Worm (Caenorhabditis elegans) whole organism, L1 larva: ENCODE results near the gene vps-26.

Experiments used
- C16A3.4 ChIP-seq: fragments of 150-350 bp; optimal IDR thresholded peaks from 2 replicates; lab custom pipeline; 2014; ENCODE audit warnings: missing biosample characterization, missing genetic modification characterization
- F16B12.6 ChIP-seq: fragments of 150-350 bp; optimal IDR thresholded peaks from 2 replicates; lab custom pipeline; 2014; ENCODE audit warnings: missing biosample characterization, missing genetic modification characterization
- ama-1 ChIP-seq: fragments of 150-350 bp; optimal IDR thresholded peaks from 2 replicates; lab custom pipeline; 2014
- blmp-1 ChIP-seq: fragments of 150-350 bp; optimal IDR thresholded peaks from 2 replicates; lab custom pipeline; 2014; ENCODE audit warnings: missing biosample characterization, missing genetic modification characterization
- ceh-82 ChIP-seq, 3 experiments: fragments of 150-350 bp in 1 of 3; sonication (generic microtip) in 2 of 3; optimal IDR thresholded peaks; 2 replicates each; lab custom pipeline; 2014 to 2017; ENCODE audit warnings: missing biosample characterization in 3 of 3, missing genetic modification characterization in 3 of 3
- dpl-1 ChIP-seq, 3 experiments: fragments of 150-350 bp in 2 of 3; sonication (generic microtip) in 1 of 3; optimal IDR thresholded peaks; 2 replicates each; lab custom pipeline; 2014 to 2017; ENCODE audit warnings: missing biosample characterization in 3 of 3, missing genetic modification characterization in 3 of 3, missing genetic modification reagents in 3 of 3
- dsc-1 ChIP-seq: sonication (generic microtip); optimal IDR thresholded peaks from 2 replicates; lab custom pipeline; 2016; ENCODE audit warnings: mild to moderate bottlenecking, missing genetic modification characterization, missing compliant biosample characterization
- efl-1 ChIP-seq, 4 experiments: fragments of 150-350 bp; optimal IDR thresholded peaks in 3 of 4; peaks in 1 of 4; 1 replicate in 1 of 4; 2 replicates in 3 of 4; lab custom pipeline; 2014; ENCODE audit warnings: missing biosample characterization in 2 of 4, missing genetic modification characterization in 2 of 4, missing genetic modification reagents in 2 of 4
- efl-3 ChIP-seq: fragments of 200-800 bp; sonication (Bioruptor generic); optimal IDR thresholded peaks from 2 replicates; lab custom pipeline; 2018; ENCODE audit warnings: mild to moderate bottlenecking, missing genetic modification characterization, missing compliant biosample characterization
- egl-27 ChIP-seq, 2 experiments: fragments of 150-350 bp in 1 of 2; sonication (generic microtip); optimal IDR thresholded peaks; 3 replicates each; lab custom pipeline; 2017 to 2018; ENCODE audit warnings: missing biosample characterization in 2 of 2, missing genetic modification characterization in 2 of 2, missing genetic modification reagents in 2 of 2
- elt-2 ChIP-seq: sonication (generic microtip); optimal IDR thresholded peaks from 2 replicates; lab custom pipeline; 2016; ENCODE audit warnings: missing genetic modification characterization, mild to moderate bottlenecking, inconsistent platforms, missing compliant biosample characterization, missing genetic modification reagents
- elt-3 ChIP-seq, 6 experiments: fragments of 150-350 bp in 1 of 6; sonication (generic microtip); optimal IDR thresholded peaks; 2 replicates each; lab custom pipeline; 2017 to 2018; ENCODE audit warnings: missing biosample characterization in 6 of 6, missing genetic modification characterization in 6 of 6, inconsistent platforms in 1 of 6
- ets-5 ChIP-seq: fragments of 200-800 bp; sonication (Bioruptor generic); IDR thresholded peaks from 2 replicates; pipeline ENCODE4 v1.3.6; 2022; ENCODE audit warnings: missing genetic modification characterization, missing compliant biosample characterization
- fkh-4 ChIP-seq: sonication (generic microtip); optimal IDR thresholded peaks from 2 replicates; lab custom pipeline; 2016; ENCODE audit warnings: missing compliant biosample characterization, missing genetic modification characterization, borderline replicate concordance
- fos-1 ChIP-seq: fragments of 150-350 bp; optimal IDR thresholded peaks from 2 replicates; lab custom pipeline; 2014; ENCODE audit warnings: missing biosample characterization, missing genetic modification characterization
- hpl-2 ChIP-seq: fragments of 150-350 bp; optimal IDR thresholded peaks from 2 replicates; lab custom pipeline; 2014; ENCODE audit warnings: missing biosample characterization, missing genetic modification reagents, missing genetic modification characterization
- irx-1 ChIP-seq: sonication (generic microtip); optimal IDR thresholded peaks from 2 replicates; lab custom pipeline; 2016; ENCODE audit warnings: missing genetic modification characterization, missing compliant biosample characterization
- lin-14 ChIP-seq: fragments of 200-800 bp; sonication (Bioruptor generic); optimal IDR thresholded peaks from 2 replicates; lab custom pipeline; 2018; ENCODE audit warnings: mild to moderate bottlenecking, missing genetic modification characterization, moderate library complexity, missing compliant biosample characterization
- lin-35 ChIP-seq, 2 experiments: fragments of 150-350 bp; optimal IDR thresholded peaks; 2 replicates each; lab custom pipeline; 2014; ENCODE audit warnings: missing biosample characterization in 2 of 2, missing genetic modification characterization in 2 of 2, missing genetic modification reagents in 2 of 2
- lsy-2 ChIP-seq, 2 experiments: fragments of 150-350 bp; optimal IDR thresholded peaks; 2 replicates each; lab custom pipeline; 2014; ENCODE audit warnings: missing biosample characterization in 2 of 2, missing genetic modification characterization in 2 of 2
- mab-9 ChIP-seq: fragments of 200-800 bp; sonication (Bioruptor generic); IDR thresholded peaks from 2 replicates; pipeline ENCODE4 v1.3.6; 2022; ENCODE audit warnings: missing genetic modification reagents, missing genetic modification characterization, missing compliant biosample characterization
- mdl-1 ChIP-seq, 2 experiments: fragments of 150-350 bp; optimal IDR thresholded peaks; 2 replicates each; lab custom pipeline; 2014 to 2017; ENCODE audit warnings: missing biosample characterization in 2 of 2, missing genetic modification characterization in 2 of 2, inconsistent platforms in 1 of 2
- mep-1 ChIP-seq: fragments of 150-350 bp; optimal IDR thresholded peaks from 2 replicates; lab custom pipeline; 2014; ENCODE audit warnings: missing biosample characterization, missing genetic modification characterization
- nhr-11 ChIP-seq: fragments of 150-350 bp; optimal IDR thresholded peaks from 2 replicates; lab custom pipeline; 2014; ENCODE audit warnings: missing biosample characterization, missing genetic modification characterization
- nhr-12 ChIP-seq: sonication (generic microtip); optimal IDR thresholded peaks from 2 replicates; lab custom pipeline; 2017; ENCODE audit warnings: missing biosample characterization, missing genetic modification characterization
- nhr-20 ChIP-seq: sonication (generic microtip); optimal IDR thresholded peaks from 2 replicates; lab custom pipeline; 2016; ENCODE audit warnings: mild to moderate bottlenecking, missing genetic modification characterization, missing compliant biosample characterization
- nhr-47 ChIP-seq: sonication (generic microtip); optimal IDR thresholded peaks from 2 replicates; lab custom pipeline; 2016; ENCODE audit warnings: mild to moderate bottlenecking, missing genetic modification characterization, moderate library complexity, missing compliant biosample characterization
- nhr-71 ChIP-seq: sonication (generic microtip); optimal IDR thresholded peaks from 2 replicates; lab custom pipeline; 2016; ENCODE audit warnings: mild to moderate bottlenecking, missing genetic modification characterization, moderate library complexity, missing compliant biosample characterization
- nhr-77 ChIP-seq: fragments of 150-350 bp; optimal IDR thresholded peaks from 2 replicates; lab custom pipeline; 2014; ENCODE audit warnings: missing biosample characterization, missing genetic modification characterization
- nhr-85 ChIP-seq: sonication (generic microtip); peaks from one replicate; lab custom pipeline; 2016; ENCODE audit warnings: missing genetic modification characterization, inconsistent platforms, missing compliant biosample characterization
- nhr-90 ChIP-seq: sonication (generic microtip); optimal IDR thresholded peaks from 2 replicates; lab custom pipeline; 2016; ENCODE audit warnings: mild to moderate bottlenecking, missing genetic modification characterization, missing compliant biosample characterization; ENCODE audit not compliant: poor library complexity
- pax-3 ChIP-seq: fragments of 200-800 bp; sonication (Bioruptor generic); optimal IDR thresholded peaks from 2 replicates; lab custom pipeline; 2018; ENCODE audit warnings: mild to moderate bottlenecking, missing genetic modification characterization, moderate library complexity, missing compliant biosample characterization
- rnt-1 ChIP-seq: sonication (generic microtip); optimal IDR thresholded peaks from 2 replicates; lab custom pipeline; 2016; ENCODE audit warnings: mild to moderate bottlenecking, missing genetic modification characterization, moderate library complexity, missing compliant biosample characterization
- snpc-4 ChIP-seq: fragments of 150-350 bp; optimal IDR thresholded peaks from 2 replicates; lab custom pipeline; 2014; ENCODE audit warnings: missing biosample characterization, missing genetic modification characterization
- snu-23 ChIP-seq: sonication (generic microtip); optimal IDR thresholded peaks from 2 replicates; lab custom pipeline; 2016; ENCODE audit warnings: missing genetic modification characterization, missing compliant biosample characterization
- sox-4 ChIP-seq: sonication (generic microtip); optimal IDR thresholded peaks from 2 replicates; lab custom pipeline; 2016; ENCODE audit warnings: missing genetic modification characterization, missing compliant biosample characterization
- sup-37 ChIP-seq: fragments of 200-800 bp; sonication (Bioruptor generic); optimal IDR thresholded peaks from 2 replicates; lab custom pipeline; 2018; ENCODE audit warnings: mild to moderate bottlenecking, missing genetic modification characterization, missing compliant biosample characterization
- swsn-7 ChIP-seq: sonication (generic microtip); optimal IDR thresholded peaks from 2 replicates; lab custom pipeline; 2016; ENCODE audit warnings: missing genetic modification characterization, missing compliant biosample characterization
- tbx-2 ChIP-seq: sonication (generic microtip); optimal IDR thresholded peaks from 2 replicates; lab custom pipeline; 2016; ENCODE audit warnings: missing genetic modification characterization, missing compliant biosample characterization
- unc-130 ChIP-seq: fragments of 150-350 bp; optimal IDR thresholded peaks from 2 replicates; lab custom pipeline; 2017; ENCODE audit warnings: missing biosample characterization, missing genetic modification characterization, inconsistent platforms
- unc-86 ChIP-seq: sonication (generic microtip); optimal IDR thresholded peaks from 2 replicates; lab custom pipeline; 2016; ENCODE audit warnings: missing genetic modification characterization, missing compliant biosample characterization
- xbp-1 ChIP-seq: sonication (generic microtip); optimal IDR thresholded peaks from 2 replicates; lab custom pipeline; 2016; ENCODE audit warnings: missing genetic modification characterization, missing compliant biosample characterization
- zip-4 ChIP-seq: fragments of 200-800 bp; sonication (Bioruptor generic); optimal IDR thresholded peaks from 2 replicates; lab custom pipeline; 2018; ENCODE audit warnings: mild to moderate bottlenecking, missing genetic modification characterization, moderate library complexity, missing compliant biosample characterization

vps-26 gene

DNA sequence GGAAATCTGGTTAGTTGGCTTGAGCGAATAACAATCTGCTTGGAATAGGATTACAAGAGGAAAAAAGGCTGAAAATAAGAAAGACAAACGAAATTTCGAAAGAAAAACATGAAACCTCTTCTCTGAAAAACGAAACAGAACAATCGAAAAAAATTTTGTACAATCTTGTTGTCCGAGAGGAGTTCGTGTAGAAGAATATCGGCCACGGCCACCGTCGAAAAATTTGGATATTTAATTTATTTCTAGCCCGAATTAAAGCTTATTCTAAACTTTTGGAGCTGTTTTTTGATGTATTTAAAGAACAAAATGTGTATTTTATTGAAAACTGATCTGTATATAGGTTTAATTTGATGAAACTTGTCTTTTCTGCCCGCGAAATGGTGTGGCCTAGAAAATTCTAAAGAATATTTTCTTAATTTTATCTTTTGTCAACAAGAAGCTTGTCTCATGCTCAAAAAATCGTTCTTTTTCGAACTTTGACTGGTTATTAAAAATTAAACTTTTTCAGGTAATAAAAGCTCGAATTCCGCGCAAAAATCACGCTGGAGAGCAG is 5.0 kb downstream of the vps-26 start, which contains the start of gene T20D3.5:
Gene T20D3.5 (plus strand): TSS at position 503 of the 553 bp plus-strand sequence.
- TF ChIP-seq lin-35 (GFP tag; optimal IDR thresholded peaks at IDR 0.05; lab: Kevin White, UChicago) (no peak), rnt-1 (tag; lab: Kevin White, UChicago) (peak; percentile 13), ceh-82 (tag; optimal IDR thresholded peaks at IDR 0.05; lab: Kevin White, UChicago) (no peak)
- TF ChIP-seq, all 84 proteins: peak for 1

DNA sequence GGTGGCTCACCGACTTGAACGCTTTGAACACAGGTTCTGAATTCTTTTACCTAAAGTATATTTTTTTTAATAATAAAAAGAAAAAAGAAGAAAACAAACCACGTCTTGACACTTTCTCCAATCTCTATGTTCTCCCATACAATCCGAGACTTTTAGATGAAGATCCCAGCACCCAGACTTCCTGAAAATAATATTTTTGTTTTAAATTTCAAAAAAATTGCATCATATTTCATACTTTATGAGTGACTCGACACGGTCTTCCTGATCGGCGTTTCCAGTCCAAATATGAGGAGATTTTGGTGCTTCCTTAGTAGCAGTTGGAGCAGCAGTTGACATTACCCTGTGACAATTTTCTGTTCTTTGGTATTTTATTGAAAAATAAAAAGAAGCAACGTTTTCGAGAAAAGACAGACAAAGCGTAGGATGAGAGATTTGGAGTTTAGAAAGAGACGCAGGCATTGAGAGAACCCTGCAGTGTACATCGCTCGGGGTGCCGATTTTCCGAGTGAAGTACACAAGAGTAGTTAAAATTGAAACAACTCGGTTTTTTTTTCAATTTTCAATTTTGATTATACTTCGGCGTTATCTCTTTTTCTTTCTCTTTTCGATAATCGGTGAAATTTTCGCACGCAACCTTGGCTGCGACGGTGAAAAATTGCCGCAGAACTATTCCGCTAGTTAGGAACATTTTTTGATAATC is 5.9 kb downstream of the vps-26 start, which contains the start of the genes coa-4 and T20D3.14:
Gene coa-4 (minus strand): TSS at position 51 of the 700 bp plus-strand sequence.
Gene T20D3.14 (minus strand): TSS at position 358 of the 700 bp plus-strand sequence.
- TF ChIP-seq elt-2 (tag; lab: Kevin White, UChicago) = peak; percentile 17
- TF ChIP-seq nhr-20 (tag; lab: Kevin White, UChicago) = peak; percentile 64
- TF ChIP-seq nhr-85 = peak; percentile 55
- peak; percentile 39 for TF ChIP-seq swsn-7
- TF ChIP-seq mep-1 (tag; lab: Kevin White, UChicago) = peak; percentile 41
- peak; percentile 43 for TF ChIP-seq tbx-2 (tag; lab: Kevin White, UChicago)
- no peak for TF ChIP-seq fos-1
- peak in 2 of 3 experiments; percentile 6 to 26 for TF ChIP-seq ceh-82 (tag; optimal IDR thresholded peaks at IDR 0.05; lab: Kevin White, UChicago)
- peak; percentile 9 for TF ChIP-seq irx-1 (tag; lab: Kevin White, UChicago)
- peak; percentile 41 to 64 for TF ChIP-seq lin-35 (GFP tag; optimal IDR thresholded peaks at IDR 0.05; lab: Kevin White, UChicago)
- TF ChIP-seq efl-1 (optimal IDR thresholded peaks at IDR 0.05; lab: Kevin White, UChicago) = peak; percentile 50 to 57
- TF ChIP-seq efl-1 (GFP tag; optimal IDR thresholded peaks at IDR 0.05 in 1 of 2; lab: Kevin White, UChicago) = peak; percentile 43 to 83
- no peak for TF ChIP-seq dsc-1
- peak; percentile 33 for TF ChIP-seq rnt-1 (tag; lab: Kevin White, UChicago)
- peak in 1 of 2 experiments; percentile 54 for TF ChIP-seq mdl-1 (tag; optimal IDR thresholded peaks at IDR 0.05; lab: Kevin White, UChicago)
- peak in 1 of 6 experiments; percentile 43 for TF ChIP-seq elt-3 (tag; optimal IDR thresholded peaks at IDR 0.05; lab: Kevin White, UChicago)
- peak; percentile 75 for TF ChIP-seq lin-14
- peak; percentile 53 to 58 for TF ChIP-seq lsy-2 (tag; optimal IDR thresholded peaks at IDR 0.05; lab: Kevin White, UChicago)
- peak; percentile 38 for TF ChIP-seq C16A3.4 (tag; lab: Kevin White, UChicago)
- peak; percentile 43 for TF ChIP-seq nhr-47 (tag; lab: Kevin White, UChicago)
- no peak for TF ChIP-seq ama-1 (lab: Kevin White, UChicago)
- peak; percentile 71 for TF ChIP-seq nhr-71 (tag; lab: Kevin White, UChicago)
- TF ChIP-seq nhr-77 (tag; lab: Kevin White, UChicago) = peak; percentile 11
- TF ChIP-seq snpc-4 = peak; percentile 1
- no peak for TF ChIP-seq fkh-4
- no peak for TF ChIP-seq mab-9 (GFP tag; lab: Robert Waterston, UW)
- TF ChIP-seq dpl-1 (GFP tag; optimal IDR thresholded peaks at IDR 0.05; lab: Kevin White, UChicago) = peak in 2 of 3 experiments; percentile 17 to 48
- no peak for TF ChIP-seq F16B12.6
- TF ChIP-seq blmp-1 (tag; lab: Kevin White, UChicago) = peak; percentile 39
- peak; percentile 75 for TF ChIP-seq snu-23
- peak; percentile 48 for TF ChIP-seq xbp-1

DNA sequence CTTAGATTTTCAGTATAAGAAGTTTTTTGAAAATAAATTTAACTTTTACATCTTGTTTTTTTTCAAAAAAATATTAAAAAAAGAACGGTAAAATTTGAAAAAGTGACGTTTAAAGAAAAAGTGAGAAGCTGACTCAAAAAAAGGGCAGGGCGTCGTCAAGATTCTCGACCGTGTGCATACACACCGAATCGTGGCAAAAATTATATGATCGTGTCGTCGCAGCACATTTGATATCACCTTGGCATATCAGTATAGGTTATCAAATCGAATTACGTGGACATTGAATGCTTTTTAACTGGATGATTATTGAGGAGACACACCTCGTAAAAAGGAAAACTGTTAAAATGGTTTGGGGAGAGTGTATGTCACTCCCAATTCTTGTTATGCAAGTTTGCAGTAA is 8.6 kb downstream of the vps-26 start:
- TF ChIP-seq unc-86 (tag; lab: Kevin White, UChicago) (no peak), nhr-12 (tag; lab: Kevin White, UChicago) (no peak), pax-3 (no peak), sup-37 (no peak), ama-1 (lab: Kevin White, UChicago) (peak; percentile 45), tbx-2 (tag; lab: Kevin White, UChicago) (no peak), hpl-2 (no peak), lin-14 (no peak), zip-4 (GFP tag; lab: Kevin White, UChicago) (no peak), fos-1 (no peak), sox-4 (tag; lab: Kevin White, UChicago) (no peak), nhr-11 (tag; lab: Kevin White, UChicago) (no peak), lin-35 (GFP tag; optimal IDR thresholded peaks at IDR 0.05; lab: Kevin White, UChicago) (no peak), F16B12.6 (no peak), unc-130 (tag; lab: Kevin White, UChicago) (no peak), ets-5 (GFP tag; lab: Robert Waterston, UW) (no peak), C16A3.4 (tag; lab: Kevin White, UChicago) (no peak), snpc-4 (no peak), efl-3 (GFP tag; lab: Kevin White, UChicago) (no peak), egl-27 (tag; optimal IDR thresholded peaks at IDR 0.05; lab: Kevin White, UChicago) (no peak), efl-1 (optimal IDR thresholded peaks at IDR 0.05; lab: Kevin White, UChicago) (no peak), efl-1 (GFP tag; optimal IDR thresholded peaks at IDR 0.05 in 1 of 2; lab: Kevin White, UChicago) (peak in 1 of 2 experiments; percentile 41), dpl-1 (GFP tag; optimal IDR thresholded peaks at IDR 0.05; lab: Kevin White, UChicago) (no peak), nhr-90 (peak; percentile 5), elt-2 (tag; lab: Kevin White, UChicago) (peak; percentile 47)
